Worm (Caenorhabditis elegans): ENCODE data around the gene math-22.
"Not testable (repeated sequence)": the region's sequence is repeated elsewhere in the genome, so short reads cannot be mapped to it uniquely, and the experiment has no call there.

The math-22 gene

ce11 chrII:1945093-1945492 is 39.9 kb downstream of the math-22 start, which contains the start of gene ZK250.14:
Gene ZK250.14, minus strand, starts transcription at chrII:1945193.
- TF ChIP-seq nhr-90 (tag; optimal IDR thresholded peaks at IDR 0.05; ENCODE audit: poor library complexity) (no peak), lin-14 (GFP tag; optimal IDR thresholded peaks at IDR 0.05) (no peak), sup-37 (GFP tag; optimal IDR thresholded peaks at IDR 0.05) (no peak), ceh-90 (tag; optimal IDR thresholded peaks at IDR 0.05) (no peak), lir-3 (tag; optimal IDR thresholded peaks at IDR 0.05; ENCODE audit: poor library complexity) (no peak), unc-30 (tag; optimal IDR thresholded peaks at IDR 0.05) (no peak), rnt-1 (tag; optimal IDR thresholded peaks at IDR 0.05) (no peak), sptf-1 (tag; optimal IDR thresholded peaks at IDR 0.05) (no peak)

- TF ChIP-seq lin-15B (tag; optimal IDR thresholded peaks at IDR 0.05) = no peak
- no peak for TF ChIP-seq ztf-4 (tag; optimal IDR thresholded peaks at IDR 0.05)
- TF ChIP-seq ceh-82 (tag; optimal IDR thresholded peaks at IDR 0.05) = no peak
- TF ChIP-seq fkh-4 (tag; optimal IDR thresholded peaks at IDR 0.05; ENCODE audit: borderline replicate concordance) = no peak
Observed at ce11 chrII:1946427-1946826, 41.2 kb downstream of the math-22 start, which contains the start of gene math-48. Gene math-48, minus strand, starts transcription at chrII:1946527.

DNA sequence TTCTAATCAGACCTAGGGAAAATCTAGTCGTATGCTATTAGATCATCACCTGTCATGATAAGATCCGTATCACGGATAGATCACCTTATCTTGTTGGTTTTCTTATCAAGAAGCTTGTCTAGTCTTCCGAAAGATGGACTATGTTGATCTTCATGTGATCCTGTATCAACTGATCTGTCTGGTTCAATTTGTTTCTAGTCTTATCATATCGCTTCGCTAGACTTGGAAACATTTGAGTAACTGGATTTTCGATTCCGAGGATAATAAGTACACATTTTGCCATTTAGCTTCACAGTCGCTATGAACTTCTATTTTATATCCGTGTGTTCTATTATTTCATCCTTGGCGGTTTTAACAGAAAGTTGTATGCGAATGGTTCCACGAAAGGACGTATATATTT is 43.2 kb downstream of the math-22 start, which contains the start of gene ZK250.2:
ZK250.2 (plus strand) TSS at position 301 of the 400 bp plus-strand sequence.
- not testable (repeated sequence) for TF ChIP-seq ceh-8 (GFP tag; optimal IDR thresholded peaks at IDR 0.05); grh-1 (GFP tag; IDR thresholded peaks at IDR 0.05); C04F5.9 (tag; optimal IDR thresholded peaks at IDR 0.05)

- TF ChIP-seq fkh-10 (GFP tag; optimal IDR thresholded peaks at IDR 0.05) (no peak), fos-1 (tag; optimal IDR thresholded peaks at IDR 0.05) (no peak), nhr-12 (tag; optimal IDR thresholded peaks at IDR 0.05) (no peak), zag-1 (tag; optimal IDR thresholded peaks at IDR 0.05) (no peak), ceh-8 (GFP tag; optimal IDR thresholded peaks at IDR 0.05) (no peak), ets-5 (GFP tag; IDR thresholded peaks at IDR 0.05) (no peak), mef-2 (tag; optimal IDR thresholded peaks at IDR 0.05) (no peak), rnt-1 (tag; optimal IDR thresholded peaks at IDR 0.05) (no peak), C34B4.2 (tag; optimal IDR thresholded peaks at IDR 0.05) (no peak), grh-1 (GFP tag; IDR thresholded peaks at IDR 0.05) (no peak), snpc-4 (tag; optimal IDR thresholded peaks at IDR 0.05) (no peak), pag-3 (tag; optimal IDR thresholded peaks at IDR 0.05; ENCODE audit: borderline replicate concordance, insufficient read depth) (no peak), nhr-90 (tag; optimal IDR thresholded peaks at IDR 0.05; ENCODE audit: poor library complexity) (no peak), ztf-4 (tag; optimal IDR thresholded peaks at IDR 0.05) (no peak), elt-3 (tag; optimal IDR thresholded peaks at IDR 0.05) (peak in 1 of 6 experiments; percentile 42), lsy-2 (tag; optimal IDR thresholded peaks at IDR 0.05) (no peak), jun-1 (tag; optimal IDR thresholded peaks at IDR 0.05) (peak; percentile 64), vab-15 (tag; optimal IDR thresholded peaks at IDR 0.05) (no peak), nhr-77 (tag; optimal IDR thresholded peaks at IDR 0.05) (no peak), unc-62 (GFP tag; optimal IDR thresholded peaks at IDR 0.05) (no peak), elt-2 (tag; optimal IDR thresholded peaks at IDR 0.05) (peak; percentile 98), zip-4 (GFP tag; optimal IDR thresholded peaks at IDR 0.05) (no peak), unc-130 (tag; optimal IDR thresholded peaks at IDR 0.05) (no peak), tlp-1 (tag; optimal IDR thresholded peaks at IDR 0.05) (peak; percentile 56), lin-14 (GFP tag; optimal IDR thresholded peaks at IDR 0.05) (peak; percentile 43), mdl-1 (tag; optimal IDR thresholded peaks at IDR 0.05) (no peak), lin-13 (GFP tag; optimal IDR thresholded peaks at IDR 0.05) (no peak), C04F5.9 (tag; optimal IDR thresholded peaks at IDR 0.05) (no peak), dsc-1 (tag; optimal IDR thresholded peaks at IDR 0.05) (no peak), fkh-4 (tag; optimal IDR thresholded peaks at IDR 0.05; ENCODE audit: borderline replicate concordance) (no peak), ceh-63 (GFP tag; optimal IDR thresholded peaks at IDR 0.05) (no peak), hlh-4 (tag; optimal IDR thresholded peaks at IDR 0.05) (no peak), pqm-1 (tag; optimal IDR thresholded peaks at IDR 0.05) (peak; percentile 56)
Observed at ce11 chrII:1949119-1949518, 43.9 kb downstream of the math-22 start.
